Worm (Caenorhabditis elegans): ENCODE data around the gene lron-14.

lron-14 gene

DNA sequence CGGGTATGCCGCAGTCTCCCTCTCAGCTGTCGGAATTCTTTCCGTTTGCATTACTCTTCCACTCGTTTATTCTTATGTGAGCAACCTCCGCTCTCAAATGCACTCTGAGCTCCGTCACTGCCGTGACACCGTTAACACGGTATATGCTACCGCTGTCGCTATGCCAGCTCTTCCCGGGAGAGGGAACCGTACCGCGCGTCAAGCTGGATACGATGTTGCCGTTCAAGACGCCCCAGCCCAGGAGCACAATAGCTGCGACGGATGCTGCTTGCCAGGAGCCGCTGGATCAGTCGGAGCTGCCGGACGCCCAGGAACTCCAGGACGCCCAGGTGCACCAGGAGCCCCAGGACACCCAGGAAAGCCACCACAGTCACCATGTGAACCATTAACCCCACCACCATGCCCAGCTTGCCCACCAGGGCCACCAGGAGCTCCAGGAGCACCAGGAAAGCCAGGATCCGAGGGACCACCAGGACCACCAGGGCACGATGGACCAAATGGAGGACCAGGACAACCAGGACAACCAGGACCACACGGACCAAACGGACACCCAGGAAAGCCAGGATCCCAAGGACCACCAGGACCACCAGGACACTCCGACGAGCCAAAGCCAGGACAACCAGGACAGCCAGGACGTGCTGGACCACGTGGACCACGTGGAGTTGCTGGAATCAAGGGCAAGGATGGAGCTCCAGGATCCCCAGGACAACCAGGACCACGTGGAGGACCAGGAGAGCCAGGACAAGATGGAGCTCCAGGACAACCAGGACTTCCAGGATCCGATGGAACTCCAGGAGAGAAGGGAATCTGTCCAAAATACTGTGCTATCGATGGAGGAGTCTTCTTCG lies 2.7 kb downstream of the lron-14 start:
- TF ChIP-seq ceh-31 (tag; optimal IDR thresholded peaks at IDR 0.05) (no peak), pat-9 (tag; optimal IDR thresholded peaks at IDR 0.05) (no peak), eyg-1 (tag; optimal IDR thresholded peaks at IDR 0.05) (no peak), ceh-34 (tag; optimal IDR thresholded peaks at IDR 0.05) (no peak), syd-9 (tag; optimal IDR thresholded peaks at IDR 0.05) (no peak), K02D7.2 (tag; optimal IDR thresholded peaks at IDR 0.05) (no peak), ceh-18 (tag; optimal IDR thresholded peaks at IDR 0.05) (no peak), dmd-4 (tag; optimal IDR thresholded peaks at IDR 0.05; ENCODE audit: borderline replicate concordance) (peak; percentile 47), ceh-6 (GFP tag; optimal IDR thresholded peaks at IDR 0.05) (no peak), ttx-3 (tag; optimal IDR thresholded peaks at IDR 0.05) (no peak), elt-4 (tag; optimal IDR thresholded peaks at IDR 0.05) (peak; percentile 95), ceh-45 (GFP tag; IDR thresholded peaks at IDR 0.05) (no peak)

ce11 chrIV:9563079-9563478 lies 3.3 kb downstream of the lron-14 start, which contains the start of gene col-122:
TSS of gene col-122 (plus strand) at chrIV:9563379.
- TF ChIP-seq fax-1 (tag; optimal IDR thresholded peaks at IDR 0.05) (no peak), hlh-15 (tag; optimal IDR thresholded peaks at IDR 0.05) (no peak), ceh-6 (GFP tag; optimal IDR thresholded peaks at IDR 0.05) (no peak), unc-3 (GFP tag; conservative IDR thresholded peaks at IDR 0.05) (no peak), unc-3 (tag; optimal IDR thresholded peaks at IDR 0.05) (no peak), ceh-31 (tag; optimal IDR thresholded peaks at IDR 0.05) (no peak), gmeb-2 (tag; optimal IDR thresholded peaks at IDR 0.05) (no peak), ceh-34 (tag; optimal IDR thresholded peaks at IDR 0.05) (no peak), ceh-48 (tag; optimal IDR thresholded peaks at IDR 0.05) (no peak), pax-1 (tag; optimal IDR thresholded peaks at IDR 0.05) (no peak), nhr-232 (tag; optimal IDR thresholded peaks at IDR 0.05) (no peak), ztf-16 (tag; optimal IDR thresholded peaks at IDR 0.05) (no peak), pros-1 (tag; optimal IDR thresholded peaks at IDR 0.05) (no peak), npax-4 (tag; optimal IDR thresholded peaks at IDR 0.05) (no peak), ceh-9 (tag; optimal IDR thresholded peaks at IDR 0.05) (no peak), odd-2 (tag; optimal IDR thresholded peaks at IDR 0.05) (no peak)

DNA sequence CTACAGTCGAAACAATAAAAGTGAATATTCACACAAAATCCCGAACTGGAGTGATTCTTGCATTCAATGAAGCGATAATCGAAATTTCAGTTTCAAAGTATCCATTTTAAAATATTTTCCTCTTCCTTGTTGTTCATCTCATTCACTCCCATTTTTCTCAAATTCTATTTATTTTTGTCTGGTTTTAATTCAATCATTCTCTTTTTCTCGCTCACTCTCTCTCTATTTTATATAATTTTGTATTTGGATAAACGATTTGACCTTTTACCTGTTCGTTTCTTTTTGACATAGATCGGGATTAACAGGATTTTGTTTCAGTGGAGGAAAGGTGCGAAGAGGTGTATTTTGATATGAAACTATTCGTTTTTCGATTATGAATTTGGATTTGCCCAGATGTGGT lies 20.4 kb downstream of the lron-14 start, which contains the start of gene T05A1.5:
Gene T05A1.5, plus strand, starts transcription at position 301 of the 400 bp plus-strand sequence.
- TF ChIP-seq F13H6.1 (tag; optimal IDR thresholded peaks at IDR 0.05) (no peak), ceh-48 (tag; optimal IDR thresholded peaks at IDR 0.05) (no peak), hlh-8 (tag; optimal IDR thresholded peaks at IDR 0.05) (no peak), lim-6 (tag; optimal IDR thresholded peaks at IDR 0.05) (no peak), hlh-6 (tag; optimal IDR thresholded peaks at IDR 0.05) (no peak), eyg-1 (tag; optimal IDR thresholded peaks at IDR 0.05) (no peak), ttx-3 (tag; optimal IDR thresholded peaks at IDR 0.05) (no peak), tbx-2 (tag; optimal IDR thresholded peaks at IDR 0.05) (no peak), elt-2 (tag; optimal IDR thresholded peaks at IDR 0.05) (no peak), hlh-13 (GFP tag; optimal IDR thresholded peaks at IDR 0.05) (no peak), C38D4.7 (GFP tag; optimal IDR thresholded peaks at IDR 0.05) (no peak), rnt-1 (tag; optimal IDR thresholded peaks at IDR 0.05) (no peak), T23F11.4 (GFP tag; optimal IDR thresholded peaks at IDR 0.05) (no peak), npax-4 (tag; optimal IDR thresholded peaks at IDR 0.05) (no peak), dmd-4 (tag; optimal IDR thresholded peaks at IDR 0.05; ENCODE audit: borderline replicate concordance) (no peak), ztf-16 (tag; optimal IDR thresholded peaks at IDR 0.05) (no peak), ceh-30 (tag; optimal IDR thresholded peaks at IDR 0.05) (no peak)
